Fruit fly (Drosophila melanogaster) whole organism, wandering third instar larva: ENCODE results near the gene Nup98-96.

ENCODE experiments used
- Abd-B ChIP-seq: fragments of >200 bp; optimal IDR thresholded peaks from 2 replicates; lab custom pipeline; 2017; ENCODE audit warnings: missing biosample characterization, missing genetic modification characterization
- CG32264 ChIP-seq: fragments of 200-800 bp; sonication (Bioruptor generic); optimal IDR thresholded peaks from 2 replicates; lab custom pipeline; 2016; ENCODE audit warnings: missing biosample characterization, missing genetic modification characterization
- CG9705 ChIP-seq: fragments of 200-800 bp; sonication (Bioruptor generic); optimal IDR thresholded peaks from 2 replicates; lab custom pipeline; 2018; ENCODE audit warnings: missing biosample characterization, mild to moderate bottlenecking, missing genetic modification characterization
- CrebA ChIP-seq: fragments of 200-800 bp; sonication (Bioruptor generic); optimal IDR thresholded peaks from 2 replicates; lab custom pipeline; 2016; ENCODE audit warnings: missing biosample characterization, mild to moderate bottlenecking, missing genetic modification characterization, borderline replicate concordance
- Dfd ChIP-seq: fragments of >200 bp; optimal IDR thresholded peaks from 2 replicates; lab custom pipeline; 2017; ENCODE audit warnings: missing biosample characterization, missing genetic modification characterization
- Dif ChIP-seq: fragments of 200-275, 200-300 bp; sonication (Bioruptor generic); optimal IDR thresholded peaks from 2 replicates; lab custom pipeline; 2018; ENCODE audit warnings: missing biosample characterization, missing genetic modification characterization; ENCODE audit not compliant: partially characterized antibody
- GATAd ChIP-seq: sonication (Bioruptor generic); optimal IDR thresholded peaks from 2 replicates; lab custom pipeline; 2016; ENCODE audit warnings: missing biosample characterization, missing genetic modification characterization
- HLH106 ChIP-seq: fragments of 200-800 bp; optimal IDR thresholded peaks from 3 replicates; lab custom pipeline; 2019; ENCODE audit warnings: missing biosample characterization, mild to moderate bottlenecking, missing genetic modification characterization, moderate library complexity
- Hnf4 ChIP-seq: fragments of 200-800 bp; sonication (Bioruptor generic); optimal IDR thresholded peaks from 2 replicates; lab custom pipeline; 2016; ENCODE audit warnings: missing biosample characterization, mild to moderate bottlenecking, missing genetic modification characterization
- Hr78 ChIP-seq: fragments of >200 bp; optimal IDR thresholded peaks from 2 replicates; lab custom pipeline; 2017; ENCODE audit warnings: missing biosample characterization, missing genetic modification characterization
- Hr83 ChIP-seq: fragments of 200-300 bp; sonication (Bioruptor generic); optimal IDR thresholded peaks from 2 replicates; lab custom pipeline; 2016; ENCODE audit warnings: missing biosample characterization, mild to moderate bottlenecking, missing genetic modification characterization, moderate library complexity; ENCODE audit not compliant: poor library complexity, severe bottlenecking
- Jra ChIP-seq: sonication (Bioruptor generic); optimal IDR thresholded peaks from 2 replicates; lab custom pipeline; 2016; ENCODE audit warnings: missing biosample characterization, missing genetic modification characterization
- Mio ChIP-seq: sonication (Bioruptor generic); optimal IDR thresholded peaks from 2 replicates; lab custom pipeline; 2016; ENCODE audit warnings: missing biosample characterization, missing genetic modification characterization
- Myc ChIP-seq: fragments of >200 bp; optimal IDR thresholded peaks from 2 replicates; lab custom pipeline; 2017
- N ChIP-seq: fragments of >200 bp; optimal IDR thresholded peaks from 2 replicates; lab custom pipeline; 2018; ENCODE audit warnings: missing biosample characterization, missing external identifiers, missing genetic modification characterization
- OdsH ChIP-seq: fragments of 200-800 bp; sonication (Bioruptor generic); optimal IDR thresholded peaks from 2 replicates; lab custom pipeline; 2016; ENCODE audit warnings: missing biosample characterization, mild to moderate bottlenecking, missing genetic modification characterization
- Rel ChIP-seq, 2 experiments: fragments of 200-800 bp; sonication (Bioruptor generic) in 1 of 2; optimal IDR thresholded peaks; 2 replicates in 1 of 2; 3 replicates in 1 of 2; lab custom pipeline; 2016 to 2019; ENCODE audit warnings: mild to moderate bottlenecking in 2 of 2, missing biosample characterization in 2 of 2, missing genetic modification characterization in 2 of 2, moderate library complexity in 1 of 2
- Sp1 ChIP-seq: fragments of 200-800 bp; sonication (Bioruptor generic); optimal IDR thresholded peaks from 3 replicates; lab custom pipeline; 2019; ENCODE audit warnings: missing biosample characterization, mild to moderate bottlenecking, missing genetic modification characterization, moderate library complexity
- Vsx2 ChIP-seq: fragments of 200-300, 225-300 bp; sonication (Bioruptor generic); optimal IDR thresholded peaks from 2 replicates; lab custom pipeline; 2018; ENCODE audit warnings: missing biosample characterization, missing genetic modification characterization; ENCODE audit not compliant: partially characterized antibody
- br ChIP-seq: fragments of 200-800 bp; sonication (Bioruptor generic); optimal IDR thresholded peaks from 2 replicates; lab custom pipeline; 2016; ENCODE audit warnings: missing biosample characterization, missing genetic modification characterization
- brk ChIP-seq: fragments of 200-800 bp; sonication (Bioruptor generic); optimal IDR thresholded peaks from 2 replicates; lab custom pipeline; 2016; ENCODE audit warnings: missing biosample characterization, mild to moderate bottlenecking, missing genetic modification characterization
- dl ChIP-seq, 2 experiments: fragments of 175-275, 200-275 bp in 1 of 2; fragments of 200-275 bp in 1 of 2; sonication (Bioruptor generic); optimal IDR thresholded peaks; lab custom pipeline; 2018; ENCODE audit warnings: mild to moderate bottlenecking in 2 of 2, missing biosample characterization in 2 of 2, missing genetic modification characterization in 2 of 2, moderate library complexity in 2 of 2; ENCODE audit not compliant: partially characterized antibody in 2 of 2, insufficient read depth in 1 of 2
- dmrt93B ChIP-seq: fragments of 200-800 bp; sonication (Bioruptor generic); optimal IDR thresholded peaks from 2 replicates; lab custom pipeline; 2018; ENCODE audit warnings: missing biosample characterization, mild to moderate bottlenecking, missing genetic modification characterization
- dsf ChIP-seq: sonication (Bioruptor generic); optimal IDR thresholded peaks from 2 replicates; lab custom pipeline; 2016; ENCODE audit warnings: missing biosample characterization, missing genetic modification characterization, borderline replicate concordance
- ey ChIP-seq: fragments of 200-800 bp; sonication (Bioruptor generic); optimal IDR thresholded peaks from 2 replicates; lab custom pipeline; 2016; ENCODE audit warnings: missing biosample characterization, missing genetic modification characterization
- foxo ChIP-seq, 2 experiments: fragments of 200-800 bp; sonication (Bioruptor generic); optimal IDR thresholded peaks; 2 replicates in 1 of 2; 3 replicates in 1 of 2; lab custom pipeline; 2016 to 2017; ENCODE audit warnings: missing biosample characterization in 2 of 2, missing genetic modification characterization in 2 of 2
- fru ChIP-seq: fragments of 200-800 bp; sonication (Bioruptor generic); optimal IDR thresholded peaks from 3 replicates; lab custom pipeline; 2016; ENCODE audit warnings: missing biosample characterization, mild to moderate bottlenecking, missing genetic modification characterization
- h ChIP-seq: fragments of 200-800 bp; sonication (Bioruptor generic); optimal IDR thresholded peaks from 3 replicates; lab custom pipeline; 2016; ENCODE audit warnings: missing biosample characterization, mild to moderate bottlenecking, missing genetic modification characterization
- jim ChIP-seq: fragments of 175-275, 200-325 bp; sonication (Bioruptor generic); optimal IDR thresholded peaks from 2 replicates; lab custom pipeline; 2016; ENCODE audit warnings: missing biosample characterization, mild to moderate bottlenecking, missing genetic modification characterization
- lola ChIP-seq: fragments of >200 bp; optimal IDR thresholded peaks from 2 replicates; lab custom pipeline; 2017; ENCODE audit warnings: missing biosample characterization, missing genetic modification characterization
- pan ChIP-seq: fragments of >200 bp; optimal IDR thresholded peaks from 2 replicates; lab custom pipeline; 2017
- psq ChIP-seq: fragments of 200-800 bp; sonication (Bioruptor generic); optimal IDR thresholded peaks from 3 replicates; lab custom pipeline; 2017; ENCODE audit warnings: missing biosample characterization, mild to moderate bottlenecking, missing genetic modification characterization, moderate library complexity
- rgr ChIP-seq: fragments of 200-800 bp; sonication (Bioruptor generic); optimal IDR thresholded peaks from 3 replicates; lab custom pipeline; 2016; ENCODE audit warnings: missing biosample characterization, mild to moderate bottlenecking, missing genetic modification characterization
- sage ChIP-seq: fragments of 200-800 bp; sonication (Bioruptor generic); optimal IDR thresholded peaks from 2 replicates; lab custom pipeline; 2016; ENCODE audit warnings: missing biosample characterization, mild to moderate bottlenecking, missing genetic modification characterization
- sv ChIP-seq: fragments of 200-800 bp; sonication (Bioruptor generic); optimal IDR thresholded peaks from 3 replicates; lab custom pipeline; 2016; ENCODE audit warnings: missing biosample characterization, missing genetic modification characterization
- tai ChIP-seq: sonication (Bioruptor generic); optimal IDR thresholded peaks from 2 replicates; lab custom pipeline; 2016; ENCODE audit warnings: missing biosample characterization, missing genetic modification characterization
- usp ChIP-seq: fragments of >200 bp; optimal IDR thresholded peaks from 2 replicates; lab custom pipeline; 2017; ENCODE audit warnings: missing biosample characterization, missing genetic modification characterization
- woc ChIP-seq: sonication (Bioruptor generic); optimal IDR thresholded peaks from 2 replicates; lab custom pipeline; 2016; ENCODE audit warnings: missing biosample characterization, mild to moderate bottlenecking, missing genetic modification characterization

Nup98-96 gene

dm6 chr3R:23729066-23729465 is 52.4 kb downstream of the Nup98-96 start:
- TF ChIP-seq tai (GFP tag; lab: Kevin White, UChicago) (no peak), Hr83 (GFP tag; lab: Kevin White, UChicago) (peak; percentile 24), rgr (GFP tag; lab: Kevin White, UChicago) (peak; percentile 15)

DNA sequence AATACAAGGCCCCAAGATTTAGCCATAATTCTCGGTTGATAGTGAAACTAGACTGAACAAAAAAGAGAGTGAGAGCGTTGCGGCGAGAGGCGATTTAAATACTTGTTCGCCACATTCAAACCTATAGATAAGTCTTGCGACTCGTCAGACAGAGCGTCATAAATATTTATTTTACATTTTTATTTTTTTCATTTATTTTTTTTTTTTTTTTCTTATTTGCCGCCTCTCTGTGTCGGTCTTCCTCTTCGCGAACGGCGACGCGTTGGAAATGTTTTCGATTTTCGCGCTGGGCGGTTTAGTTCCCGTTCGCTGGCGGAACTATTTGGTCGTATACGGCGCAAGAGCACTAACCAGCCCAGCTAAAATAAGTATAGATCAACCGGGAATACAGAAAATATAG is 53.3 kb downstream of the Nup98-96 start:
- TF ChIP-seq Dfd: no peak
- TF ChIP-seq brk (GFP tag; lab: Kevin White, UChicago): peak; percentile 9
- no peak for TF ChIP-seq rgr (GFP tag; lab: Kevin White, UChicago)
- peak; percentile 15 for TF ChIP-seq sage (GFP tag; lab: Kevin White, UChicago)
- TF ChIP-seq OdsH (GFP tag; lab: Kevin White, UChicago): no peak

dm6 chr3R:23727657-23728056 is 53.8 kb downstream of the Nup98-96 start:
- TF ChIP-seq lola (GFP tag; lab: Kevin White, UChicago) (no peak), Sp1 (GFP tag; lab: Kevin White, UChicago) (no peak), CrebA (GFP tag; lab: Kevin White, UChicago) (peak; percentile 23), Rel (GFP tag; optimal IDR thresholded peaks at IDR 0.05; lab: Kevin White, UChicago) (no peak), Rel (tag; optimal IDR thresholded peaks at IDR 0.05; lab: Kevin White, UChicago) (no peak), h (GFP tag; lab: Kevin White, UChicago) (no peak)

- TF ChIP-seq jim (GFP tag; lab: Kevin White, UChicago): no peak
- TF ChIP-seq Mio: no peak
- TF ChIP-seq pan (lab: Kevin White, UChicago): no peak
- no peak for TF ChIP-seq Dif (GFP tag; lab: Kevin White, UChicago)
- peak; percentile 55 for TF ChIP-seq brk (GFP tag; lab: Kevin White, UChicago)
- TF ChIP-seq CG32264 (GFP tag; lab: Kevin White, UChicago): peak; percentile 45
- no peak for TF ChIP-seq Abd-B (GFP tag; lab: Kevin White, UChicago)
- TF ChIP-seq CrebA (GFP tag; lab: Kevin White, UChicago): no peak
- TF ChIP-seq Hr78 (GFP tag; lab: Kevin White, UChicago): no peak
- no peak for TF ChIP-seq Dfd
- no peak for TF ChIP-seq Vsx2 (GFP tag; lab: Kevin White, UChicago)
- peak; percentile 19 for TF ChIP-seq Jra (GFP tag; lab: Kevin White, UChicago)
- TF ChIP-seq fru (GFP tag; lab: Kevin White, UChicago): peak; percentile 81
- TF ChIP-seq h (GFP tag; lab: Kevin White, UChicago): peak; percentile 83
- no peak for TF ChIP-seq dl (GFP tag; optimal IDR thresholded peaks at IDR 0.05; lab: Kevin White, UChicago; ENCODE audit: insufficient read depth in 1 of 2, partially characterized antibody in 2 of 2)
- peak; percentile 68 for TF ChIP-seq ey (GFP tag; lab: Kevin White, UChicago)
- TF ChIP-seq Myc (lab: Kevin White, UChicago): no peak
- no peak for TF ChIP-seq lola (GFP tag; lab: Kevin White, UChicago)
- TF ChIP-seq GATAd (GFP tag; lab: Kevin White, UChicago): no peak
- peak; percentile 26 for TF ChIP-seq woc (GFP tag; lab: Kevin White, UChicago)
- no peak for TF ChIP-seq CG9705
- peak; percentile 55 for TF ChIP-seq Hnf4
- TF ChIP-seq sv (GFP tag; lab: Kevin White, UChicago): peak; percentile 85
- no peak for TF ChIP-seq N (GFP tag; lab: Kevin White, UChicago)
- TF ChIP-seq usp (GFP tag; lab: Kevin White, UChicago): no peak
- TF ChIP-seq OdsH (GFP tag; lab: Kevin White, UChicago): peak; percentile 83
- peak; percentile 57 for TF ChIP-seq Sp1 (GFP tag; lab: Kevin White, UChicago)
- TF ChIP-seq Rel (GFP tag; optimal IDR thresholded peaks at IDR 0.05; lab: Kevin White, UChicago): peak; percentile 8
- no peak for TF ChIP-seq Rel (tag; optimal IDR thresholded peaks at IDR 0.05; lab: Kevin White, UChicago)
- peak; percentile 58 for TF ChIP-seq psq
- TF ChIP-seq sage (GFP tag; lab: Kevin White, UChicago): peak; percentile 48
- TF ChIP-seq dsf (GFP tag; lab: Kevin White, UChicago): no peak
- TF ChIP-seq br (GFP tag; lab: Kevin White, UChicago): peak; percentile 71
- peak; percentile 8 for TF ChIP-seq dmrt93B (GFP tag; lab: Kevin White, UChicago)
- TF ChIP-seq HLH106 (tag; lab: Kevin White, UChicago): peak; percentile 54
- peak; percentile 82 for TF ChIP-seq rgr (GFP tag; lab: Kevin White, UChicago)
- TF ChIP-seq foxo (GFP tag; optimal IDR thresholded peaks at IDR 0.05; lab: Kevin White, UChicago): peak in 1 of 2 experiments; percentile 82
- TF ChIP-seq Hr83 (GFP tag; lab: Kevin White, UChicago): no peak
- TF ChIP-seq tai (GFP tag; lab: Kevin White, UChicago): no peak
- TF ChIP-seq, all 38 proteins: peak for 19
These were observed 54.7 kb downstream of the Nup98-96 start for dm6 chr3R:23726740-23727139.
